Fruit fly (Drosophila melanogaster) whole organism, embryonic: ENCODE measurements around the gene Exo70.

Experiments
- Adf1 ChIP-seq: fragments of 200-800 bp; sonication (Bioruptor generic); IDR thresholded peaks from 2 replicates; pipeline ENCODE4 v1.3.6; 2022; ENCODE audit warnings: missing biosample characterization, missing genetic modification characterization
- Asciz ChIP-seq: fragments of 200-800 bp; sonication (Bioruptor generic); optimal IDR thresholded peaks from 2 replicates; lab custom pipeline; 2017; ENCODE audit warnings: missing biosample characterization, mild to moderate bottlenecking, missing genetic modification characterization, missing genetic modification reagents
- Atf3 ChIP-seq: fragments of 200-800 bp; sonication (Bioruptor generic); optimal IDR thresholded peaks from 3 replicates; lab custom pipeline; 2016; ENCODE audit warnings: missing biosample characterization, missing genetic modification characterization
- CG10274 ChIP-seq: fragments of 200-800 bp; sonication (Bioruptor generic); optimal IDR thresholded peaks from 3 replicates; lab custom pipeline; 2017; ENCODE audit warnings: missing biosample characterization, mild to moderate bottlenecking, missing genetic modification characterization
- CG15073 ChIP-seq: fragments of 200-800 bp; sonication (Bioruptor generic); optimal IDR thresholded peaks from 2 replicates; lab custom pipeline; 2016; ENCODE audit warnings: missing biosample characterization, missing genetic modification characterization
- CG17385 ChIP-seq: fragments of 200-800 bp; sonication (Bioruptor generic); optimal IDR thresholded peaks from 3 replicates; lab custom pipeline; 2018; ENCODE audit warnings: missing biosample characterization, mild to moderate bottlenecking, missing genetic modification characterization
- CG17912 ChIP-seq: fragments of 200-800 bp; sonication (Bioruptor generic); optimal IDR thresholded peaks from 2 replicates; lab custom pipeline; 2018; ENCODE audit warnings: missing biosample characterization, mild to moderate bottlenecking, missing genetic modification characterization
- CG2129 ChIP-seq: fragments of 200-800 bp; sonication (Bioruptor generic); IDR thresholded peaks from 2 replicates; pipeline ENCODE4 v1.3.6; 2022; ENCODE audit warnings: missing biosample characterization, missing genetic modification characterization; ENCODE audit not compliant: partially characterized antibody
- CG30020 ChIP-seq: fragments of 200-800 bp; optimal IDR thresholded peaks from 2 replicates; lab custom pipeline; 2019; ENCODE audit warnings: missing biosample characterization, mild to moderate bottlenecking, missing genetic modification characterization, moderate library complexity
- CG33557 ChIP-seq: fragments of 200-800 bp; sonication (Bioruptor generic); optimal IDR thresholded peaks from 2 replicates; lab custom pipeline; 2019; ENCODE audit warnings: missing biosample characterization, mild to moderate bottlenecking, missing genetic modification characterization, moderate library complexity
- CG4360 ChIP-seq: fragments of 200-800 bp; sonication (Bioruptor generic); IDR thresholded peaks from 2 replicates; pipeline ENCODE4 v1.3.6; 2022; ENCODE audit warnings: missing biosample characterization, missing genetic modification characterization
- CG6175 ChIP-seq: fragments of 200-800 bp; sonication (Bioruptor generic); IDR thresholded peaks from 3 replicates; pipeline ENCODE4 v1.3.6; 2022; ENCODE audit warnings: missing biosample characterization, missing genetic modification characterization
- CG6683 ChIP-seq: fragments of 200-800 bp; sonication (Bioruptor generic); optimal IDR thresholded peaks from 2 replicates; lab custom pipeline; 2017; ENCODE audit warnings: missing biosample characterization, mild to moderate bottlenecking, missing genetic modification characterization, missing genetic modification reagents
- CG7556 ChIP-seq: fragments of 200-800 bp; sonication (Bioruptor generic); optimal IDR thresholded peaks from 2 replicates; lab custom pipeline; 2017; ENCODE audit warnings: missing biosample characterization, mild to moderate bottlenecking, missing genetic modification characterization
- CG8281 ChIP-seq: fragments of 200-800 bp; sonication (Bioruptor generic); optimal IDR thresholded peaks from 2 replicates; lab custom pipeline; 2018; ENCODE audit warnings: missing biosample characterization, mild to moderate bottlenecking, missing genetic modification characterization, moderate library complexity
- CG9437 ChIP-seq: fragments of 200-800 bp; sonication (Bioruptor generic); optimal IDR thresholded peaks from 2 replicates; lab custom pipeline; 2018; ENCODE audit warnings: missing biosample characterization, mild to moderate bottlenecking, missing genetic modification characterization
- Dbx ChIP-seq: fragments of 200-800 bp; sonication (Bioruptor generic); IDR thresholded peaks from 3 replicates; pipeline ENCODE4 v1.3.6; 2022; ENCODE audit warnings: missing biosample characterization, missing genetic modification characterization
- Drgx ChIP-seq: fragments of 200-800 bp; sonication (Bioruptor generic); IDR thresholded peaks from 2 replicates; pipeline ENCODE4 v1.3.6; 2022; ENCODE audit warnings: missing biosample characterization, missing genetic modification characterization
- ERR ChIP-seq: fragments of 200-800 bp; sonication (Bioruptor generic); optimal IDR thresholded peaks from 2 replicates; lab custom pipeline; 2016; ENCODE audit warnings: missing biosample characterization, missing genetic modification characterization
- Ets65A ChIP-seq: fragments of 200-800 bp; sonication (Bioruptor generic); peaks from one replicate; lab custom pipeline; 2016; ENCODE audit warnings: missing biosample characterization, missing genetic modification characterization
- Gug ChIP-seq: fragments of 200-800 bp; sonication (Bioruptor generic); IDR thresholded peaks from 4 replicates; pipeline ENCODE4 v1.3.6; 2022; ENCODE audit warnings: missing biosample characterization, missing genetic modification characterization
- H2.0 ChIP-seq: fragments of 200-800 bp; sonication (Bioruptor generic); IDR thresholded peaks from 2 replicates; pipeline ENCODE4 v1.3.6; 2022; ENCODE audit warnings: missing biosample characterization, missing genetic modification characterization
- HLH4C ChIP-seq: fragments of 200-800 bp; sonication (Bioruptor generic); IDR thresholded peaks from 3 replicates; pipeline ENCODE4 v1.3.6; 2022; ENCODE audit warnings: missing biosample characterization, missing genetic modification characterization; ENCODE audit not compliant: partially characterized antibody
- HLH54F ChIP-seq: fragments of 200-800 bp; sonication (Bioruptor generic); optimal IDR thresholded peaks from 3 replicates; lab custom pipeline; 2016; ENCODE audit warnings: missing biosample characterization, missing genetic modification characterization
- Hr78 ChIP-seq, 2 experiments: fragments of 200-800 bp in 1 of 2; fragments of >200 bp in 1 of 2; sonication (Bioruptor generic) in 1 of 2; optimal IDR thresholded peaks; 2 replicates each; lab custom pipeline; 2017 to 2019; ENCODE audit warnings: missing biosample characterization in 2 of 2, missing genetic modification characterization in 2 of 2, mild to moderate bottlenecking in 1 of 2, moderate library complexity in 1 of 2
- MTF-1 ChIP-seq: fragments of 200-800 bp; sonication (Bioruptor generic); optimal IDR thresholded peaks from 2 replicates; lab custom pipeline; 2018; ENCODE audit warnings: missing biosample characterization, mild to moderate bottlenecking, missing genetic modification characterization, borderline replicate concordance
- Max ChIP-seq: fragments of 200-800 bp; sonication (Bioruptor generic); optimal IDR thresholded peaks from 2 replicates; lab custom pipeline; 2016; ENCODE audit warnings: missing biosample characterization, mild to moderate bottlenecking, missing genetic modification characterization
- NFAT ChIP-seq: fragments of 200-800 bp; sonication (Bioruptor generic); IDR thresholded peaks from 2 replicates; pipeline ENCODE4 v1.3.6; 2022; ENCODE audit warnings: missing biosample characterization, missing genetic modification characterization
- Nf-YB ChIP-seq: fragments of 200-800 bp; sonication (Bioruptor generic); optimal IDR thresholded peaks from 3 replicates; lab custom pipeline; 2019; ENCODE audit warnings: missing biosample characterization, mild to moderate bottlenecking, missing genetic modification characterization, moderate library complexity
- Sox100B ChIP-seq: fragments of 200-800 bp; sonication (Bioruptor generic); optimal IDR thresholded peaks from 3 replicates; lab custom pipeline; 2018; ENCODE audit warnings: missing biosample characterization, mild to moderate bottlenecking, missing genetic modification characterization
- cg ChIP-seq: fragments of 200-800 bp; sonication (Bioruptor generic); optimal IDR thresholded peaks from 3 replicates; lab custom pipeline; 2019; ENCODE audit warnings: missing biosample characterization, mild to moderate bottlenecking, missing genetic modification characterization, moderate library complexity
- da ChIP-seq: fragments of 200-800 bp; sonication (Bioruptor generic); optimal IDR thresholded peaks from 2 replicates; lab custom pipeline; 2016; ENCODE audit warnings: missing biosample characterization, missing genetic modification characterization
- dm ChIP-seq: fragments of 200-800 bp; sonication (Bioruptor generic); optimal IDR thresholded peaks from 3 replicates; lab custom pipeline; 2016; ENCODE audit warnings: missing biosample characterization, missing genetic modification characterization
- hbn ChIP-seq: fragments of 200-800 bp; sonication (Bioruptor generic); IDR thresholded peaks from 2 replicates; pipeline ENCODE4 v1.3.6; 2022; ENCODE audit warnings: missing biosample characterization, missing genetic modification characterization; ENCODE audit not compliant: partially characterized antibody
- kay ChIP-seq: fragments of 200-800 bp; sonication (Bioruptor generic); optimal IDR thresholded peaks from 2 replicates; lab custom pipeline; 2016; ENCODE audit warnings: missing biosample characterization, missing genetic modification characterization
- nom ChIP-seq: fragments of 200-800 bp; sonication (Bioruptor generic); optimal IDR thresholded peaks from 2 replicates; lab custom pipeline; 2017; ENCODE audit warnings: missing biosample characterization, missing genetic modification characterization, mild to moderate bottlenecking, moderate library complexity, missing genetic modification reagents
- phol ChIP-seq: fragments of 200-800 bp; sonication (Bioruptor generic); optimal IDR thresholded peaks from 3 replicates; lab custom pipeline; 2018; ENCODE audit warnings: missing biosample characterization, mild to moderate bottlenecking, missing genetic modification characterization, moderate library complexity
- psq ChIP-seq: fragments of 200-800 bp; sonication (Bioruptor generic); optimal IDR thresholded peaks from 2 replicates; lab custom pipeline; 2017; ENCODE audit warnings: missing biosample characterization, missing genetic modification characterization
- sens ChIP-seq: fragments of 200-800 bp; sonication (Bioruptor generic); peaks from one replicate; lab custom pipeline; 2016; ENCODE audit warnings: missing biosample characterization, missing genetic modification characterization
- seq ChIP-seq: fragments of 200-800 bp; sonication (Bioruptor generic); IDR thresholded peaks from 2 replicates; pipeline ENCODE4 v1.3.6; 2022; ENCODE audit warnings: missing biosample characterization, missing genetic modification characterization
- sqz ChIP-seq: fragments of 200-800 bp; sonication (Bioruptor generic); optimal IDR thresholded peaks from 3 replicates; lab custom pipeline; 2018; ENCODE audit warnings: missing biosample characterization, mild to moderate bottlenecking, missing genetic modification characterization
- tna ChIP-seq: fragments of 200-800 bp; sonication (Bioruptor generic); IDR thresholded peaks from 2 replicates; pipeline ENCODE4 v1.3.6; 2022; ENCODE audit warnings: missing biosample characterization, missing genetic modification characterization; ENCODE audit not compliant: partially characterized antibody

Gene Exo70

dm6 chr3L:8419622-8420176, 8.0 kb downstream of the Exo70 start (continued):
- TF ChIP-seq CG9437 (GFP tag; lab: Kevin White, UChicago) (no peak), HLH54F (GFP tag; lab: Kevin White, UChicago) (no peak), MTF-1 (GFP tag; lab: Kevin White, UChicago) (no peak), kay (no peak), da (no peak), Dbx (no peak), psq (GFP tag; lab: Kevin White, UChicago) (no peak), ERR (no peak), dm (GFP tag; lab: Kevin White, UChicago) (no peak), CG6683 (no peak), sqz (GFP tag; lab: Kevin White, UChicago) (no peak), CG6175 (GFP tag; lab: Robert Waterston, UW) (peak; percentile 37; the same call in 1 of the 3 replicates), NFAT (GFP tag; lab: Robert Waterston, UW) (no peak), tna (GFP tag; lab: Robert Waterston, UW) (no peak), Nf-YB (GFP tag; lab: Kevin White, UChicago) (no peak), Max (no peak), CG17912 (GFP tag; lab: Kevin White, UChicago) (no peak), Sox100B (GFP tag; lab: Kevin White, UChicago) (no peak), CG15073 (GFP tag; lab: Kevin White, UChicago) (no peak), Hr78 (GFP tag; optimal IDR thresholded peaks at IDR 0.05; lab: Kevin White, UChicago) (peak in 1 of 2 experiments; percentile 98), CG17385 (GFP tag; lab: Kevin White, UChicago) (no peak), HLH4C (no peak), Atf3 (GFP tag; lab: Kevin White, UChicago) (no peak), sens (GFP tag; lab: Kevin White, UChicago) (no peak), H2.0 (GFP tag; lab: Robert Waterston, UW) (no peak), Asciz (GFP tag; lab: Kevin White, UChicago) (no peak)

- no peak for TF ChIP-seq CG33557 (GFP tag; lab: Kevin White, UChicago)
- TF ChIP-seq CG2129 (GFP tag; lab: Robert Waterston, UW): no peak
- peak; percentile 65 for TF ChIP-seq CG17385 (GFP tag; lab: Kevin White, UChicago)
- peak; percentile 27 for TF ChIP-seq Ets65A (GFP tag; lab: Kevin White, UChicago)
- TF ChIP-seq CG10274: no peak
- TF ChIP-seq Hr78 (GFP tag; optimal IDR thresholded peaks at IDR 0.05; lab: Kevin White, UChicago): peak in 1 of 2 experiments; percentile 90
- no peak for TF ChIP-seq seq (GFP tag; lab: Robert Waterston, UW)
These were observed 9.7 kb downstream of the Exo70 start for dm6 chr3L:8421361-8421760.

DNA sequence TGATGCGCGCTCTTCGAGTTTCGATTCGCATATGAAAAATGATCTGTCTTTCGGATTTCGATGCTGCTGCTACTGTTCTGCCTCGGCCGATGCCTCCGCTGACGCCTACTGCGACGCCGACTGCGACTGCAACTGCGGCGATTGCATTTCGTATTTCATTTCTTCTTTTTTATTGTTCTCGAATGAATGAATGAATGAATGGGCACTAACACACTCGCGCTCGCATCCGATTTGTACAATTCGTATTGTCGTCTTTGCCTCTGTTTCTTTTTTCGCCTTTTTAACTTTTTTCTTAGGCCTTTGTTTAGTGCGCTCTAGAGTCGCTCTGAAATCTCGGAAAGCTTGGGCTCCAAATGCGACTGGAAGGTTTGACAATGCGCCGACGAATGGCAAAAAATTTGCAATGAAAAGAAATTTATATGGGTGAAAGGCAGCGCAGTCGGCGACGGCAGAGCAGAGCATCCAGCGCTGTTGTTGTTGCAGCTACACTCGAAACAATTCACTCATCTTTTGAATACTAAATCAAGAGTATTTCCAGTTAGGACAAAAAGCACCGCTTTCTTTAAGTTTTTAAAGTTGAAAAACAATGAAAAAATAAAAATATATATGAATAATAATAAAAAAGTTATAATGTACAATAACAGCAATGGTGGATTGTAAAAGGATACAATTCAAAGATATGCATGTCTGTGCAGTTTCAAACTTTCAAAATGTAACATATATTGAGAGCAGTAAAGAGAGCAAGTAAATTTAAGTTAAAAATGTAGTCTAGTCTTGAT, 10.3 kb downstream of the Exo70 start, which contains the start of gene CG32354:
Gene CG32354 (minus strand): TSS at position 398 of the 779 bp plus-strand sequence.
- TF ChIP-seq phol (peak; percentile 15), Adf1 (GFP tag; lab: Robert Waterston, UW) (peak; percentile 59), nom (GFP tag; lab: Kevin White, UChicago) (peak; percentile 53), CG30020 (no peak), CG4360 (peak; percentile 58), CG7556 (GFP tag; lab: Kevin White, UChicago) (no peak), Drgx (GFP tag; lab: Robert Waterston, UW) (0 out of 2 replicates have a peak, but pooled peaks have one; percentile 6), hbn (GFP tag; lab: Robert Waterston, UW) (no peak), Gug (GFP tag; lab: Robert Waterston, UW) (peak; percentile 19; the same call in 2 of the 4 replicates), cg (peak; percentile 15), CG8281 (tag; lab: Kevin White, UChicago) (peak; percentile 53)
